Worm (Caenorhabditis elegans) whole organism, L3 larva: ENCODE data around the gene syd-9.

Experiments
- daf-12 ChIP-seq: fragments of 150-350 bp; optimal IDR thresholded peaks from 2 replicates; lab custom pipeline; 2014; ENCODE audit warnings: missing biosample characterization, missing genetic modification reagents, missing genetic modification characterization
- elt-3 ChIP-seq, 3 experiments: fragments of 150-350 bp in 1 of 3; sonication (generic microtip) in 2 of 3; optimal IDR thresholded peaks; 2 replicates in 2 of 3; 4 replicates in 1 of 3; lab custom pipeline; 2014 to 2017; ENCODE audit warnings: missing biosample characterization in 3 of 3, missing genetic modification characterization in 3 of 3
- hmg-11 ChIP-seq: sonication (generic microtip); optimal IDR thresholded peaks from 2 replicates; lab custom pipeline; 2016; ENCODE audit warnings: missing genetic modification characterization, missing compliant biosample characterization
- nhr-28 ChIP-seq: fragments of 150-350 bp; optimal IDR thresholded peaks from 2 replicates; lab custom pipeline; 2014; ENCODE audit warnings: missing biosample characterization, missing genetic modification characterization

- TF ChIP-seq nhr-28 (tag; lab: Kevin White, UChicago) (no peak), hmg-11 (tag; lab: Kevin White, UChicago) (no peak), elt-3 (tag; optimal IDR thresholded peaks at IDR 0.05; lab: Kevin White, UChicago) (peak in 1 of 3 experiments; percentile 90), daf-12 (tag; lab: Kevin White, UChicago) (no peak)
Observed at ce11 chrX:7193894-7194614, 23.8 kb upstream of the syd-9 start, which contains the start of gene dnj-7.
